Fruit fly (Drosophila melanogaster) Kc167 (cell line): ENCODE results near the gene CG13894.

ENCODE experiments used
- Myc ChIP-seq: fragments of >200 bp; optimal IDR thresholded peaks from 2 replicates; lab custom pipeline; 2017; ENCODE audit warnings: missing external identifiers
- Sin3A ChIP-seq: fragments of >200 bp; optimal IDR thresholded peaks from 2 replicates; lab custom pipeline; 2018; ENCODE audit warnings: missing external identifiers
- h ChIP-seq: fragments of >200 bp; optimal IDR thresholded peaks from 3 replicates; lab custom pipeline; 2018; ENCODE audit warnings: missing external identifiers
- insv ChIP-seq: fragments of >200 bp; optimal IDR thresholded peaks from 3 replicates; lab custom pipeline; 2018; ENCODE audit warnings: missing external identifiers
- psq ChIP-seq: fragments of >200 bp; optimal IDR thresholded peaks from 2 replicates; lab custom pipeline; 2017; ENCODE audit warnings: missing external identifiers
- ttk ChIP-seq: sonication (Bioruptor generic); optimal IDR thresholded peaks from 2 replicates; lab custom pipeline; 2017; ENCODE audit warnings: missing external identifiers

CG13894 gene

dm6 chr3L:728579-728978, 29.6 kb upstream of the CG13894 start:
- TF ChIP-seq Myc (lab: Kevin White, UChicago) (no peak), Sin3A (lab: Kevin White, UChicago) (no peak), insv (lab: Kevin White, UChicago) (no peak), psq (lab: Kevin White, UChicago) (no peak), ttk (lab: Kevin White, UChicago) (no peak), h (lab: Kevin White, UChicago) (no peak)

dm6 chr3L:727874-728273, 28.9 kb upstream of the CG13894 start:
- TF ChIP-seq ttk (lab: Kevin White, UChicago) (no peak), Myc (lab: Kevin White, UChicago) (no peak), psq (lab: Kevin White, UChicago) (no peak), h (lab: Kevin White, UChicago) (no peak), insv (lab: Kevin White, UChicago) (no peak), Sin3A (lab: Kevin White, UChicago) (no peak)

dm6 chr3L:727190-727589, 28.2 kb upstream of the CG13894 start:
- TF ChIP-seq h (lab: Kevin White, UChicago) = no peak
- no peak for TF ChIP-seq psq (lab: Kevin White, UChicago)
- TF ChIP-seq Sin3A (lab: Kevin White, UChicago) = no peak
- no peak for TF ChIP-seq Myc (lab: Kevin White, UChicago)
- TF ChIP-seq ttk (lab: Kevin White, UChicago) = no peak
- TF ChIP-seq insv (lab: Kevin White, UChicago) = no peak

- TF ChIP-seq insv (lab: Kevin White, UChicago) = no peak
- no peak for TF ChIP-seq psq (lab: Kevin White, UChicago)
- TF ChIP-seq Sin3A (lab: Kevin White, UChicago) = no peak
- TF ChIP-seq ttk (lab: Kevin White, UChicago) = no peak
- no peak for TF ChIP-seq Myc (lab: Kevin White, UChicago)
- no peak for TF ChIP-seq h (lab: Kevin White, UChicago)
These were observed 27.7 kb upstream of the CG13894 start for dm6 chr3L:726486-727180.

dm6 chr3L:725527-726191, 26.7 kb upstream of the CG13894 start:
- TF ChIP-seq ttk (lab: Kevin White, UChicago) = no peak
- TF ChIP-seq h (lab: Kevin White, UChicago) = no peak
- TF ChIP-seq Sin3A (lab: Kevin White, UChicago) = no peak
- TF ChIP-seq psq (lab: Kevin White, UChicago) = no peak
- no peak for TF ChIP-seq Myc (lab: Kevin White, UChicago)
- TF ChIP-seq insv (lab: Kevin White, UChicago) = no peak

- TF ChIP-seq insv (lab: Kevin White, UChicago) = no peak
- TF ChIP-seq h (lab: Kevin White, UChicago) = no peak
- TF ChIP-seq Sin3A (lab: Kevin White, UChicago) = no peak
- TF ChIP-seq psq (lab: Kevin White, UChicago) = no peak
- no peak for TF ChIP-seq ttk (lab: Kevin White, UChicago)
- TF ChIP-seq Myc (lab: Kevin White, UChicago) = no peak
These were observed 25.8 kb upstream of the CG13894 start for dm6 chr3L:724518-725341.

dm6 chr3L:723654-724461, 24.9 kb upstream of the CG13894 start:
- TF ChIP-seq h (lab: Kevin White, UChicago) (no peak), ttk (lab: Kevin White, UChicago) (no peak), Myc (lab: Kevin White, UChicago) (no peak), psq (lab: Kevin White, UChicago) (no peak), insv (lab: Kevin White, UChicago) (no peak), Sin3A (lab: Kevin White, UChicago) (no peak)

- TF ChIP-seq ttk (lab: Kevin White, UChicago) (no peak), insv (lab: Kevin White, UChicago) (no peak), h (lab: Kevin White, UChicago) (no peak), Sin3A (lab: Kevin White, UChicago) (no peak), Myc (lab: Kevin White, UChicago) (no peak), psq (lab: Kevin White, UChicago) (no peak)
These were observed 23.4 kb upstream of the CG13894 start for dm6 chr3L:722386-722785.

- TF ChIP-seq psq (lab: Kevin White, UChicago) = no peak
These were observed 22.9 kb upstream of the CG13894 start for dm6 chr3L:721863-722262.

dm6 chr3L:721026-721425, 22.1 kb upstream of the CG13894 start:
- TF ChIP-seq psq (lab: Kevin White, UChicago) = no peak
- TF ChIP-seq Sin3A (lab: Kevin White, UChicago) = no peak
- no peak for TF ChIP-seq ttk (lab: Kevin White, UChicago)
- TF ChIP-seq insv (lab: Kevin White, UChicago) = no peak
- no peak for TF ChIP-seq Myc (lab: Kevin White, UChicago)
- no peak for TF ChIP-seq h (lab: Kevin White, UChicago)
